Fruit fly (Drosophila melanogaster) whole organism, embryonic: ENCODE results near the gene TotX.

Experiments
- Ada2b ChIP-seq: fragments of 200-800 bp; sonication (Bioruptor generic); IDR thresholded peaks from 2 replicates; pipeline ENCODE4 v1.3.6; 2022; ENCODE audit warnings: missing biosample characterization, missing genetic modification characterization
- B-H1 ChIP-seq: fragments of 200-800 bp; sonication (Bioruptor generic); IDR thresholded peaks from 3 replicates; pipeline ENCODE4 v1.3.6; 2022; ENCODE audit warnings: missing biosample characterization, missing genetic modification characterization
- CG10654 ChIP-seq: fragments of 200-800 bp; sonication (Bioruptor generic); optimal IDR thresholded peaks from 2 replicates; lab custom pipeline; 2016; ENCODE audit warnings: missing biosample characterization, missing genetic modification characterization
- CG10959 ChIP-seq: fragments of 200-800 bp; sonication (Bioruptor generic); IDR thresholded peaks from 2 replicates; pipeline ENCODE4 v1.3.6; 2022; ENCODE audit warnings: missing biosample characterization, missing genetic modification characterization
- CG10979 ChIP-seq: fragments of 200-800 bp; sonication (Bioruptor generic); optimal IDR thresholded peaks from 2 replicates; lab custom pipeline; 2018; ENCODE audit warnings: missing biosample characterization, mild to moderate bottlenecking, missing genetic modification characterization, moderate library complexity
- CG12104 ChIP-seq: fragments of 200-800 bp; sonication (Bioruptor generic); optimal IDR thresholded peaks from 3 replicates; lab custom pipeline; 2016; ENCODE audit warnings: missing biosample characterization, missing genetic modification characterization
- CG14441 ChIP-seq: fragments of 200-800 bp; sonication (Bioruptor generic); IDR thresholded peaks from 2 replicates; pipeline ENCODE4 v1.3.6; 2022; ENCODE audit warnings: missing biosample characterization, missing genetic modification characterization
- CG14667 ChIP-seq: fragments of 200-800 bp; sonication (Bioruptor generic); IDR thresholded peaks from 2 replicates; pipeline ENCODE4 v1.3.6; 2022; ENCODE audit warnings: missing biosample characterization, missing genetic modification characterization
- CG15269 ChIP-seq: fragments of 200-800 bp; sonication (Bioruptor generic); optimal IDR thresholded peaks from 2 replicates; lab custom pipeline; 2018; ENCODE audit warnings: missing biosample characterization, mild to moderate bottlenecking, missing genetic modification characterization, moderate library complexity
- CG15601 ChIP-seq: fragments of 200-800 bp; sonication (Bioruptor generic); optimal IDR thresholded peaks from 3 replicates; lab custom pipeline; 2019; ENCODE audit warnings: missing biosample characterization, mild to moderate bottlenecking, missing genetic modification characterization, moderate library complexity
- CG15696 ChIP-seq: fragments of 200-800 bp; sonication (Bioruptor generic); optimal IDR thresholded peaks from 2 replicates; lab custom pipeline; 2019; ENCODE audit warnings: missing biosample characterization, mild to moderate bottlenecking, missing genetic modification characterization, moderate library complexity
- CG1647 ChIP-seq: fragments of 200-800 bp; sonication (Bioruptor generic); optimal IDR thresholded peaks from 3 replicates; lab custom pipeline; 2016; ENCODE audit warnings: missing biosample characterization, missing genetic modification characterization
- CG18011 ChIP-seq: fragments of 200-800 bp; sonication (Bioruptor generic); optimal IDR thresholded peaks from 2 replicates; lab custom pipeline; 2017; ENCODE audit warnings: missing biosample characterization, missing genetic modification characterization, mild to moderate bottlenecking, moderate library complexity, missing genotype
- CG31365 ChIP-seq: fragments of 200-800 bp; sonication (Bioruptor generic); optimal IDR thresholded peaks from 2 replicates; lab custom pipeline; 2018; ENCODE audit warnings: missing biosample characterization, mild to moderate bottlenecking, missing genetic modification characterization
- CG4707 ChIP-seq: fragments of 200-800 bp; sonication (Bioruptor generic); optimal IDR thresholded peaks from 2 replicates; lab custom pipeline; 2018; ENCODE audit warnings: missing biosample characterization, mild to moderate bottlenecking, missing genetic modification characterization, moderate library complexity
- CG4854 ChIP-seq: fragments of 200-800 bp; sonication (Bioruptor generic); optimal IDR thresholded peaks from 2 replicates; lab custom pipeline; 2016; ENCODE audit warnings: missing biosample characterization, missing genetic modification characterization, inconsistent platforms
- CG7987 ChIP-seq: fragments of 200-800 bp; sonication (Bioruptor generic); optimal IDR thresholded peaks from 2 replicates; lab custom pipeline; 2018; ENCODE audit warnings: missing biosample characterization, mild to moderate bottlenecking, missing genetic modification characterization, moderate library complexity
- CG8281 ChIP-seq: fragments of 200-800 bp; sonication (Bioruptor generic); optimal IDR thresholded peaks from 2 replicates; lab custom pipeline; 2018; ENCODE audit warnings: missing biosample characterization, mild to moderate bottlenecking, missing genetic modification characterization, moderate library complexity
- CG8765 ChIP-seq: fragments of 200-800 bp; sonication (Bioruptor generic); IDR thresholded peaks from 2 replicates; pipeline ENCODE4 v1.3.6; 2022; ENCODE audit warnings: missing biosample characterization, missing genetic modification characterization
- CG9797 ChIP-seq: fragments of 200-800 bp; sonication (Bioruptor generic); optimal IDR thresholded peaks from 3 replicates; lab custom pipeline; 2018; ENCODE audit warnings: missing biosample characterization, mild to moderate bottlenecking, missing genetic modification characterization
- CG9817 ChIP-seq: fragments of 200-800 bp; sonication (Bioruptor generic); optimal IDR thresholded peaks from 2 replicates; lab custom pipeline; 2018; ENCODE audit warnings: missing biosample characterization, mild to moderate bottlenecking, missing genetic modification characterization, moderate library complexity
- CkIIα-i1 ChIP-seq: fragments of 200-800 bp; sonication (Bioruptor generic); IDR thresholded peaks from 2 replicates; pipeline ENCODE4 v1.3.6; 2022; ENCODE audit warnings: missing biosample characterization, missing genetic modification characterization
- Dref ChIP-seq: fragments of 200-800 bp; sonication (Bioruptor generic); IDR thresholded peaks from 2 replicates; pipeline ENCODE4 v1.3.6; 2022; ENCODE audit warnings: missing biosample characterization, missing genetic modification characterization
- Ets97D ChIP-seq: fragments of 200-800 bp; sonication (Bioruptor generic); optimal IDR thresholded peaks from 3 replicates; lab custom pipeline; 2016; ENCODE audit warnings: missing biosample characterization, missing genetic modification characterization
- Fer3 ChIP-seq: fragments of 200-800 bp; sonication (Bioruptor generic); optimal IDR thresholded peaks from 2 replicates; lab custom pipeline; 2018; ENCODE audit warnings: missing biosample characterization, mild to moderate bottlenecking, missing genetic modification characterization, moderate library complexity
- Mrtf ChIP-seq: fragments of 200-800 bp; sonication (Bioruptor generic); IDR thresholded peaks from 3 replicates; pipeline ENCODE4 v1.3.6; 2022; ENCODE audit warnings: missing biosample characterization, missing genetic modification characterization
- Neu2 ChIP-seq: fragments of 200-800 bp; sonication (Bioruptor generic); optimal IDR thresholded peaks from 3 replicates; lab custom pipeline; 2016; ENCODE audit warnings: missing biosample characterization, missing genetic modification characterization, borderline replicate concordance
- Pdp1 ChIP-seq, 2 experiments: fragments of 200-800 bp; sonication (Bioruptor generic); optimal IDR thresholded peaks; 3 replicates each; lab custom pipeline; 2016; ENCODE audit warnings: missing biosample characterization in 2 of 2, missing genetic modification characterization in 2 of 2, mild to moderate bottlenecking in 1 of 2, moderate library complexity in 1 of 2
- Sin3A ChIP-seq: fragments of >200 bp; optimal IDR thresholded peaks from 2 replicates; lab custom pipeline; 2018
- Sox102F ChIP-seq: fragments of 200-800 bp; sonication (Bioruptor generic); optimal IDR thresholded peaks from 2 replicates; lab custom pipeline; 2018; ENCODE audit warnings: missing biosample characterization, mild to moderate bottlenecking, missing genetic modification characterization, moderate library complexity
- Vsx1 ChIP-seq: fragments of 200-800 bp; sonication (Bioruptor generic); optimal IDR thresholded peaks from 2 replicates; lab custom pipeline; 2017; ENCODE audit warnings: missing biosample characterization, mild to moderate bottlenecking, missing genetic modification characterization, missing genetic modification reagents
- amos ChIP-seq: fragments of 200-800 bp; sonication (Bioruptor generic); IDR thresholded peaks from 2 replicates; pipeline ENCODE4 v1.3.6; 2022; ENCODE audit warnings: missing biosample characterization, missing genetic modification characterization; ENCODE audit not compliant: partially characterized antibody
- ase ChIP-seq: fragments of 200-800 bp; sonication (Bioruptor generic); IDR thresholded peaks from 3 replicates; pipeline ENCODE4 v1.3.6; 2022; ENCODE audit warnings: missing biosample characterization, missing genetic modification characterization
- chn ChIP-seq: fragments of 200-800 bp; sonication (Bioruptor generic); optimal IDR thresholded peaks from 2 replicates; lab custom pipeline; 2016; ENCODE audit warnings: missing biosample characterization, missing genetic modification characterization
- dpn ChIP-seq, 2 experiments: fragments of 200-800 bp; sonication (Bioruptor generic); optimal IDR thresholded peaks; 3 replicates each; lab custom pipeline; 2016; ENCODE audit warnings: missing biosample characterization in 2 of 2, missing genetic modification characterization in 2 of 2
- en ChIP-seq: fragments of 200-800 bp; sonication (Bioruptor generic); optimal IDR thresholded peaks from 2 replicates; lab custom pipeline; 2016; ENCODE audit warnings: missing biosample characterization, missing genetic modification characterization
- eve ChIP-seq, 2 experiments: fragments of >200 bp; optimal IDR thresholded peaks; 2 replicates each; lab custom pipeline; 2017; ENCODE audit warnings: missing biosample characterization in 2 of 2, missing genetic modification characterization in 2 of 2
- gro ChIP-seq: fragments of 200-800 bp; sonication (Bioruptor generic); optimal IDR thresholded peaks from 2 replicates; lab custom pipeline; 2016; ENCODE audit warnings: missing biosample characterization, missing genetic modification characterization
- hth ChIP-seq: fragments of >200 bp; optimal IDR thresholded peaks from 2 replicates; lab custom pipeline; 2017; ENCODE audit warnings: inconsistent platforms
- ind ChIP-seq: fragments of 200-800 bp; sonication (Bioruptor generic); optimal IDR thresholded peaks from 3 replicates; lab custom pipeline; 2016; ENCODE audit warnings: missing biosample characterization, missing genetic modification characterization
- kay ChIP-seq: fragments of 200-800 bp; sonication (Bioruptor generic); optimal IDR thresholded peaks from 2 replicates; lab custom pipeline; 2016; ENCODE audit warnings: missing biosample characterization, missing genetic modification characterization
- lbe ChIP-seq: fragments of 200-800 bp; sonication (Bioruptor generic); optimal IDR thresholded peaks from 2 replicates; lab custom pipeline; 2016; ENCODE audit warnings: missing biosample characterization, mild to moderate bottlenecking, missing genetic modification characterization
- mld ChIP-seq: fragments of 200-800 bp; sonication (Bioruptor generic); IDR thresholded peaks from 3 replicates; pipeline ENCODE4 v1.3.6; 2022; ENCODE audit warnings: missing biosample characterization, missing genetic modification characterization; ENCODE audit not compliant: partially characterized antibody
- prd ChIP-seq, 3 experiments: fragments of >200 bp in 2 of 3; fragments of 200-800 bp in 1 of 3; sonication (Bioruptor generic) in 1 of 3; optimal IDR thresholded peaks in 2 of 3; IDR thresholded peaks in 1 of 3; 2 replicates in 2 of 3; 3 replicates in 1 of 3; pipeline versions ENCODE4 v1.3.6 to Lab custom; 2017 to 2022; ENCODE audit warnings: missing biosample characterization in 1 of 3, missing genetic modification characterization in 1 of 3
- sens ChIP-seq: fragments of 200-800 bp; sonication (Bioruptor generic); peaks from one replicate; lab custom pipeline; 2016; ENCODE audit warnings: missing biosample characterization, missing genetic modification characterization
- sisA ChIP-seq: fragments of 200-800 bp; sonication (Bioruptor generic); IDR thresholded peaks from 2 replicates; pipeline ENCODE4 v1.3.6; 2022; ENCODE audit warnings: missing biosample characterization, missing genetic modification characterization
- slp2 ChIP-seq: fragments of 200-800 bp; sonication (Bioruptor generic); optimal IDR thresholded peaks from 2 replicates; lab custom pipeline; 2016; ENCODE audit warnings: missing biosample characterization, missing genetic modification characterization
- sqz ChIP-seq: fragments of 200-800 bp; sonication (Bioruptor generic); optimal IDR thresholded peaks from 3 replicates; lab custom pipeline; 2018; ENCODE audit warnings: missing biosample characterization, mild to moderate bottlenecking, missing genetic modification characterization
- tgo ChIP-seq: fragments of 200-800 bp; sonication (Bioruptor generic); IDR thresholded peaks from 3 replicates; pipeline ENCODE4 v1.3.6; 2022; ENCODE audit warnings: missing biosample characterization, missing genetic modification characterization
- trem ChIP-seq: fragments of 200-800 bp; optimal IDR thresholded peaks from 3 replicates; lab custom pipeline; 2019; ENCODE audit warnings: missing biosample characterization, mild to moderate bottlenecking, missing genetic modification characterization, moderate library complexity
- unpg ChIP-seq: fragments of 200-800 bp; sonication (Bioruptor generic); optimal IDR thresholded peaks from 3 replicates; lab custom pipeline; 2018; ENCODE audit warnings: missing biosample characterization, mild to moderate bottlenecking, missing genetic modification characterization, moderate library complexity

TotX gene

DNA sequence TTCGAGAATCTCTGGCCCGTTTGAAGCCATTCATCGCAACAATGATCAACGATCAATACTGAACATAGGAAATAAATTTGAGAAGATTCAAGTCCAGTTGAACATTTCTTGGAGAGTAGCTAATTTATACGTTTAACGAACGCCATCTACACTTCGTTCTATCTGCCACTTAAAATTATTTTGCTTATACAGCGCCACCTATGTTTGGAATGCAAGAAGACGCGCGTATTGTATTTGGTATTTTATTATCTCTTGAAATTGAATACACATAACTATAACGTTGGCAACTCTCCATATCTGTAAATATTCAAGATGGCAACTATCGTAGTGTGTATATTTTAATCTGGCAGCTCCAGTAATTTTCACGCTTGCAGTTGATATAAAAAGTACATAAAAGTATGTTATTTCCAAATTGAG is 42.7 kb upstream of the TotX start (continued):
- TF ChIP-seq CG15601 (peak; percentile 44), CG4707 (GFP tag; lab: Kevin White, UChicago) (no peak), lbe (GFP tag; lab: Kevin White, UChicago) (no peak), en (no peak), ind (GFP tag; lab: Kevin White, UChicago) (peak; percentile 20), unpg (no peak), CG15269 (tag; lab: Kevin White, UChicago) (no peak), eve (GFP tag; optimal IDR thresholded peaks at IDR 0.05; lab: Kevin White, UChicago) (no peak), Ets97D (GFP tag; lab: Kevin White, UChicago) (peak; percentile 18), CG12104 (GFP tag; lab: Kevin White, UChicago) (no peak), CkIIα-i1 (GFP tag; lab: Robert Waterston, UW) (no peak), CG9817 (peak; percentile 49), CG18011 (GFP tag; lab: Kevin White, UChicago) (no peak), CG10959 (GFP tag; lab: Robert Waterston, UW) (no peak), CG14441 (GFP tag; lab: Robert Waterston, UW) (peak; percentile 34; the same call in 1 of the 2 replicates), Sin3A (lab: Kevin White, UChicago) (no peak), trem (tag; lab: Kevin White, UChicago) (peak; percentile 47), gro (peak; percentile 17), sqz (GFP tag; lab: Kevin White, UChicago) (no peak), CG15696 (peak; percentile 53), hth (lab: Kevin White, UChicago) (no peak), sisA (GFP tag; lab: Robert Waterston, UW) (0 out of 2 replicates have a peak, but pooled peaks have one; percentile 31), amos (GFP tag; lab: Robert Waterston, UW) (peak; percentile 16; the same call in 1 of the 2 replicates), Vsx1 (peak; percentile 96), CG10979 (tag; lab: Kevin White, UChicago) (peak; percentile 69), CG10654 (GFP tag; lab: Kevin White, UChicago) (no peak), prd (optimal IDR thresholded peaks at IDR 0.05; lab: Kevin White, UChicago) (no peak), prd (GFP tag; IDR thresholded peaks at IDR 0.05; lab: Robert Waterston, UW) (peak; percentile 36; the same call in 1 of the 3 replicates), ase (no peak; the same call in 2 of the 3 replicates), CG4854 (no peak), CG1647 (GFP tag; lab: Kevin White, UChicago) (no peak), kay (GFP tag; lab: Kevin White, UChicago) (peak; percentile 2), CG9797 (GFP tag; lab: Kevin White, UChicago) (no peak), chn (GFP tag; lab: Kevin White, UChicago) (no peak), Ada2b (GFP tag; lab: Robert Waterston, UW) (no peak), Neu2 (no peak), tgo (GFP tag; lab: Robert Waterston, UW) (no peak), Fer3 (tag; lab: Kevin White, UChicago) (peak; percentile 12), Pdp1 (GFP tag; optimal IDR thresholded peaks at IDR 0.05; lab: Kevin White, UChicago) (peak in 1 of 2 experiments; percentile 53), CG7987 (GFP tag; lab: Kevin White, UChicago) (peak; percentile 45), B-H1 (GFP tag; lab: Robert Waterston, UW) (no peak), slp2 (GFP tag; lab: Kevin White, UChicago) (peak; percentile 12), Dref (GFP tag; lab: Robert Waterston, UW) (peak; percentile 37), dpn (GFP tag; optimal IDR thresholded peaks at IDR 0.05; lab: Kevin White, UChicago) (peak; percentile 46 to 57), CG31365 (tag; lab: Kevin White, UChicago) (peak; percentile 39), CG8281 (no peak), CG8765 (GFP tag; lab: Robert Waterston, UW) (no peak), Mrtf (GFP tag; lab: Robert Waterston, UW) (no peak), mld (GFP tag; lab: Robert Waterston, UW) (no peak), sens (peak; percentile 70), Sox102F (GFP tag; lab: Kevin White, UChicago) (peak; percentile 30), CG14667 (GFP tag; lab: Robert Waterston, UW) (no peak; the same call in 1 of the 2 replicates)
